Worm (Caenorhabditis elegans) whole organism, young adult: ENCODE data around the gene otub-4.

Experiments
- B0035.1 ChIP-seq: sonication (generic microtip); optimal IDR thresholded peaks from 2 replicates; lab custom pipeline; 2016; ENCODE audit warnings: missing genetic modification characterization, mild to moderate bottlenecking, missing compliant biosample characterization, missing genotype, missing genetic modification reagents
- D2030.7 ChIP-seq: fragments of 200-800 bp; sonication (Bioruptor generic); IDR thresholded peaks from 2 replicates; pipeline ENCODE4 v1.3.6; 2022; ENCODE audit warnings: missing genetic modification reagents, missing genetic modification characterization, missing compliant biosample characterization
- F33H1.4 ChIP-seq: fragments of 200-800 bp; sonication (Bioruptor generic); IDR thresholded peaks from 2 replicates; pipeline ENCODE4 v1.3.6; 2022; ENCODE audit warnings: missing genetic modification reagents, missing genetic modification characterization, missing compliant biosample characterization
- F39B2.1 ChIP-seq: fragments of 200-800 bp; sonication (Bioruptor generic); IDR thresholded peaks from 2 replicates; pipeline ENCODE4 v1.3.6; 2022; ENCODE audit warnings: missing genetic modification reagents, missing genetic modification characterization, missing compliant biosample characterization
- K11D2.4 ChIP-seq: fragments of 200-800 bp; sonication (Bioruptor generic); IDR thresholded peaks from 2 replicates; pipeline ENCODE4 v1.3.6; 2022; ENCODE audit warnings: missing genetic modification reagents, missing genetic modification characterization, missing compliant biosample characterization
- K12H6.12 ChIP-seq: fragments of 200-800 bp; sonication (Bioruptor generic); optimal IDR thresholded peaks from 2 replicates; lab custom pipeline; 2018; ENCODE audit warnings: mild to moderate bottlenecking, missing genetic modification characterization, missing compliant biosample characterization
- Y53G8AR.9 ChIP-seq: fragments of 200-800 bp; sonication (Bioruptor generic); conservative IDR thresholded peaks from 2 replicates; pipeline ENCODE4 v1.3.6; 2022; ENCODE audit warnings: missing genetic modification reagents, missing genetic modification characterization, missing compliant biosample characterization
- Y67H2A.10 ChIP-seq: fragments of 200-800 bp; sonication (Bioruptor generic); conservative IDR thresholded peaks from 2 replicates; pipeline ENCODE4 v1.3.6; 2022; ENCODE audit warnings: missing genetic modification reagents, missing genetic modification characterization, missing compliant biosample characterization
- Y95B8A.8 ChIP-seq: fragments of 200-800 bp; sonication (Bioruptor generic); IDR thresholded peaks from 2 replicates; pipeline ENCODE4 v1.3.6; 2022; ENCODE audit warnings: missing genetic modification reagents, missing genetic modification characterization, missing compliant biosample characterization
- ama-1 ChIP-seq, 3 experiments: fragments of 150-350 bp in 1 of 3; sonication (generic microtip) in 2 of 3; optimal IDR thresholded peaks; 2 replicates each; lab custom pipeline; 2014 to 2018; ENCODE audit warnings: missing biosample characterization in 2 of 3, missing genetic modification characterization in 2 of 3, missing genetic modification reagents in 2 of 3
- aptf-3 ChIP-seq: fragments of 200-800 bp; sonication (Bioruptor generic); IDR thresholded peaks from 2 replicates; pipeline ENCODE4 v1.3.6; 2022; ENCODE audit warnings: missing genetic modification characterization, missing compliant biosample characterization
- atf-7 ChIP-seq: sonication (generic microtip); optimal IDR thresholded peaks from 2 replicates; lab custom pipeline; 2017; ENCODE audit warnings: mild to moderate bottlenecking, missing genetic modification characterization, missing compliant biosample characterization
- attf-3 ChIP-seq: fragments of 200-800 bp; sonication (Bioruptor generic); conservative IDR thresholded peaks from 2 replicates; pipeline ENCODE4 v1.3.6; 2022; ENCODE audit warnings: missing genetic modification reagents, missing genetic modification characterization, missing compliant biosample characterization
- bed-1 ChIP-seq: fragments of 200-800 bp; sonication (Bioruptor generic); IDR thresholded peaks from 2 replicates; pipeline ENCODE4 v1.3.6; 2022; ENCODE audit warnings: missing genetic modification reagents, missing genetic modification characterization, missing compliant biosample characterization
- ccch-3 ChIP-seq: fragments of 200-800 bp; sonication (Bioruptor generic); optimal IDR thresholded peaks from 2 replicates; lab custom pipeline; 2018; ENCODE audit warnings: mild to moderate bottlenecking, missing genetic modification characterization, missing compliant biosample characterization
- ceh-58 ChIP-seq: fragments of 200-800 bp; sonication (Bioruptor generic); IDR thresholded peaks from 2 replicates; pipeline ENCODE4 v1.3.6; 2022; ENCODE audit warnings: missing genetic modification characterization, missing compliant biosample characterization
- ceh-79 ChIP-seq: sonication (generic microtip); optimal IDR thresholded peaks from 2 replicates; lab custom pipeline; 2017; ENCODE audit warnings: mild to moderate bottlenecking, missing genetic modification characterization, missing compliant biosample characterization
- chd-7 ChIP-seq: sonication (generic microtip); optimal IDR thresholded peaks from 2 replicates; lab custom pipeline; 2016; ENCODE audit warnings: mild to moderate bottlenecking, missing genetic modification characterization, moderate library complexity, missing compliant biosample characterization
- dpl-1 ChIP-seq: fragments of 150-350 bp; optimal IDR thresholded peaks from 2 replicates; lab custom pipeline; 2014; ENCODE audit warnings: missing biosample characterization, missing genetic modification reagents, missing genetic modification characterization
- egl-44 ChIP-seq: fragments of 200-800 bp; sonication (Bioruptor generic); IDR thresholded peaks from 2 replicates; pipeline ENCODE4 v1.3.6; 2022; ENCODE audit warnings: missing genetic modification reagents, missing genetic modification characterization, missing compliant biosample characterization
- ekl-4 ChIP-seq: fragments of 200-800 bp; sonication (Bioruptor generic); IDR thresholded peaks from 2 replicates; pipeline ENCODE4 v1.3.6; 2022; ENCODE audit warnings: missing genetic modification reagents, missing genetic modification characterization, missing compliant biosample characterization
- gei-17 ChIP-seq: fragments of 200-800 bp; sonication (Bioruptor generic); optimal IDR thresholded peaks from 2 replicates; lab custom pipeline; 2018; ENCODE audit warnings: mild to moderate bottlenecking, missing genetic modification characterization, missing compliant biosample characterization
- hmg-1.2 ChIP-seq: fragments of 200-800 bp; sonication (Bioruptor generic); IDR thresholded peaks from 2 replicates; pipeline ENCODE4 v1.3.6; 2022; ENCODE audit warnings: missing genetic modification reagents, missing genetic modification characterization, missing compliant biosample characterization
- lag-1 ChIP-seq: fragments of 200-800 bp; sonication (Bioruptor generic); IDR thresholded peaks from 2 replicates; pipeline ENCODE4 v1.3.6; 2022; ENCODE audit warnings: missing genetic modification reagents, missing genetic modification characterization, missing compliant biosample characterization
- lin-40 ChIP-seq: sonication (generic microtip); optimal IDR thresholded peaks from 2 replicates; lab custom pipeline; 2016; ENCODE audit warnings: missing genetic modification characterization, mild to moderate bottlenecking, missing compliant biosample characterization, missing genotype, missing genetic modification reagents
- lin-54 ChIP-seq: fragments of 200-800 bp; sonication (Bioruptor generic); optimal IDR thresholded peaks from 2 replicates; lab custom pipeline; 2018; ENCODE audit warnings: mild to moderate bottlenecking, missing genetic modification characterization, missing compliant biosample characterization
- madf-8 ChIP-seq: fragments of 200-800 bp; sonication (Bioruptor generic); conservative IDR thresholded peaks from 2 replicates; pipeline ENCODE4 v1.3.6; 2022; ENCODE audit warnings: missing genetic modification reagents, missing genetic modification characterization, missing compliant biosample characterization
- mcd-1 ChIP-seq: fragments of 200-800 bp; sonication (Bioruptor generic); IDR thresholded peaks from 2 replicates; pipeline ENCODE4 v1.3.6; 2022; ENCODE audit warnings: missing genetic modification reagents, missing genetic modification characterization, missing compliant biosample characterization
- mel-28 ChIP-seq: sonication (generic microtip); optimal IDR thresholded peaks from 2 replicates; lab custom pipeline; 2016; ENCODE audit warnings: borderline replicate concordance, mild to moderate bottlenecking, missing genetic modification characterization, missing compliant biosample characterization
- nfya-1 ChIP-seq: sonication (generic microtip); optimal IDR thresholded peaks from 2 replicates; lab custom pipeline; 2017; ENCODE audit warnings: antibody characterized with exemption, missing compliant biosample characterization, missing genetic modification characterization, borderline replicate concordance; ENCODE audit not compliant: insufficient read depth
- nfya-2 ChIP-seq: fragments of 200-800 bp; sonication (Bioruptor generic); IDR thresholded peaks from 2 replicates; pipeline ENCODE4 v1.3.6; 2022; ENCODE audit warnings: missing genetic modification reagents, missing genetic modification characterization, missing compliant biosample characterization
- nhr-80 ChIP-seq: sonication (generic microtip); optimal IDR thresholded peaks from 2 replicates; lab custom pipeline; 2016; ENCODE audit warnings: missing genetic modification characterization, missing compliant biosample characterization
- pha-4 ChIP-seq: fragments of 150-350 bp; sonication (generic microtip); optimal IDR thresholded peaks from 2 replicates; lab custom pipeline; 2014; ENCODE audit warnings: missing biosample characterization, missing genetic modification reagents, missing genetic modification characterization
- rcor-1 ChIP-seq: fragments of 200-800 bp; sonication (Bioruptor generic); IDR thresholded peaks from 2 replicates; pipeline ENCODE4 v1.3.6; 2022; ENCODE audit warnings: missing genetic modification reagents, missing genetic modification characterization, missing compliant biosample characterization
- repo-1 ChIP-seq: sonication (generic microtip); optimal IDR thresholded peaks from 2 replicates; lab custom pipeline; 2017; ENCODE audit warnings: mild to moderate bottlenecking, missing genetic modification characterization, missing compliant biosample characterization
- sea-2 ChIP-seq: fragments of 200-800 bp; sonication (Bioruptor generic); IDR thresholded peaks from 2 replicates; pipeline ENCODE4 v1.3.6; 2022; ENCODE audit warnings: missing genetic modification characterization, missing compliant biosample characterization
- snpc-1.1 ChIP-seq: sonication (generic microtip); optimal IDR thresholded peaks from 2 replicates; lab custom pipeline; 2017; ENCODE audit warnings: missing genetic modification characterization, mild to moderate bottlenecking, missing compliant biosample characterization, antibody characterized with exemption, moderate library complexity, missing genotype, missing genetic modification reagents; ENCODE audit not compliant: insufficient read depth
- snpc-1.3 ChIP-seq: sonication (generic microtip); optimal IDR thresholded peaks from 2 replicates; lab custom pipeline; 2017; ENCODE audit warnings: missing genetic modification characterization, mild to moderate bottlenecking, missing compliant biosample characterization, antibody characterized with exemption, moderate library complexity, missing genotype, missing genetic modification reagents; ENCODE audit not compliant: insufficient read depth
- snpc-3.4 ChIP-seq: sonication (generic microtip); optimal IDR thresholded peaks from 2 replicates; lab custom pipeline; 2017; ENCODE audit warnings: missing genetic modification characterization, mild to moderate bottlenecking, missing compliant biosample characterization, antibody characterized with exemption, moderate library complexity, missing genotype, missing genetic modification reagents
- snpc-4 ChIP-seq, 5 experiments: fragments of 150-350 bp in 1 of 5; sonication (generic microtip) in 4 of 5; optimal IDR thresholded peaks; 2 replicates each; lab custom pipeline; 2014 to 2018; ENCODE audit warnings: missing genetic modification characterization in 5 of 5, missing biosample characterization in 3 of 5, antibody characterized with exemption in 2 of 5, mild to moderate bottlenecking in 2 of 5, missing compliant biosample characterization in 2 of 5, missing genotype in 2 of 5, moderate library complexity in 2 of 5, missing genetic modification reagents in 1 of 5
- somi-1 ChIP-seq: fragments of 200-800 bp; sonication (Bioruptor generic); optimal IDR thresholded peaks from 2 replicates; lab custom pipeline; 2018; ENCODE audit warnings: mild to moderate bottlenecking, missing genetic modification characterization, missing compliant biosample characterization
- unc-130 ChIP-seq: sonication (generic microtip); optimal IDR thresholded peaks from 2 replicates; lab custom pipeline; 2016; ENCODE audit warnings: missing genetic modification reagents, missing genetic modification characterization, missing compliant biosample characterization
- xnd-1 ChIP-seq: sonication (generic microtip); optimal IDR thresholded peaks from 2 replicates; lab custom pipeline; 2016; ENCODE audit warnings: missing genotype, missing genetic modification reagents, missing genetic modification characterization, missing compliant biosample characterization
- ztf-18 ChIP-seq: sonication (generic microtip); optimal IDR thresholded peaks from 2 replicates; lab custom pipeline; 2016; ENCODE audit warnings: missing genotype, mild to moderate bottlenecking, missing genetic modification characterization, missing compliant biosample characterization
- ztf-22 ChIP-seq: fragments of 200-800 bp; sonication (Bioruptor generic); optimal IDR thresholded peaks from 2 replicates; lab custom pipeline; 2018; ENCODE audit warnings: mild to moderate bottlenecking, missing genetic modification characterization, moderate library complexity, missing compliant biosample characterization
- ztf-3 ChIP-seq: fragments of 200-800 bp; sonication (Bioruptor generic); optimal IDR thresholded peaks from 2 replicates; lab custom pipeline; 2018; ENCODE audit warnings: mild to moderate bottlenecking, missing genetic modification characterization, missing compliant biosample characterization
- ztf-6 ChIP-seq: fragments of 200-800 bp; sonication (Bioruptor generic); IDR thresholded peaks from 2 replicates; pipeline ENCODE4 v1.3.6; 2022; ENCODE audit warnings: missing genetic modification reagents, missing genetic modification characterization, missing compliant biosample characterization

Gene otub-4

ce11 chrIV:3338176-3338575 is 39.8 kb downstream of the otub-4 start (continued):
- TF ChIP-seq nfya-2 (GFP tag; lab: Robert Waterston, UW), result no peak
- TF ChIP-seq nfya-1 (tag; lab: Kevin White, UChicago), result no peak
- TF ChIP-seq somi-1 (GFP tag; lab: Kevin White, UChicago), result no peak
- no peak for TF ChIP-seq lag-1
- 0 out of 2 replicates have a peak, but pooled peaks have one; percentile 65 for TF ChIP-seq bed-1 (GFP tag; lab: Robert Waterston, UW)
- no peak for TF ChIP-seq ccch-3 (GFP tag; lab: Kevin White, UChicago)
- TF ChIP-seq ama-1 (optimal IDR thresholded peaks at IDR 0.05; lab: Kevin White, UChicago), result peak; percentile 47
- TF ChIP-seq ama-1 (GFP tag; optimal IDR thresholded peaks at IDR 0.05; lab: Kevin White, UChicago), result no peak
- no peak for TF ChIP-seq lin-40
- TF ChIP-seq Y95B8A.8 (GFP tag; lab: Robert Waterston, UW), result 0 out of 2 replicates have a peak, but pooled peaks have one; percentile 29
- no peak for TF ChIP-seq snpc-1.3
- no peak for TF ChIP-seq atf-7 (tag; lab: Kevin White, UChicago)
- no peak for TF ChIP-seq snpc-1.1 (tag; lab: Kevin White, UChicago)
- 0 out of 2 replicates have a peak, but pooled peaks have one; percentile 48 for TF ChIP-seq Y53G8AR.9 (GFP tag; lab: Robert Waterston, UW)
- no peak for TF ChIP-seq ceh-79 (tag; lab: Kevin White, UChicago)
- no peak for TF ChIP-seq K12H6.12 (tag; lab: Kevin White, UChicago)
- TF ChIP-seq pha-4 (tag; lab: Kevin White, UChicago), result no peak
- TF ChIP-seq repo-1 (tag; lab: Kevin White, UChicago), result no peak
- TF ChIP-seq hmg-1.2 (GFP tag; lab: Robert Waterston, UW), result peak; percentile 27; the same call in 1 of the 2 replicates
- TF ChIP-seq unc-130, result no peak
- 0 out of 2 replicates have a peak, but pooled peaks have one; percentile 69 for TF ChIP-seq ceh-58 (GFP tag; lab: Robert Waterston, UW)
- peak; percentile 34; the same call in 1 of the 2 replicates for TF ChIP-seq D2030.7 (GFP tag; lab: Robert Waterston, UW)
- no peak for TF ChIP-seq xnd-1 (tag; lab: Kevin White, UChicago)
- no peak for TF ChIP-seq dpl-1 (GFP tag; lab: Kevin White, UChicago)
- TF ChIP-seq aptf-3 (GFP tag; lab: Robert Waterston, UW), result 0 out of 2 replicates have a peak, but pooled peaks have one; percentile 67
- no peak for TF ChIP-seq ztf-6 (GFP tag; lab: Robert Waterston, UW)
- no peak for TF ChIP-seq ztf-3 (GFP tag; lab: Kevin White, UChicago)
- TF ChIP-seq F33H1.4 (GFP tag; lab: Robert Waterston, UW), result peak; percentile 41; the same call in 1 of the 2 replicates
- no peak for TF ChIP-seq snpc-3.4 (tag; lab: Kevin White, UChicago)
- TF ChIP-seq egl-44 (GFP tag; lab: Robert Waterston, UW), result peak; percentile 69; the same call in 1 of the 2 replicates
- no peak for TF ChIP-seq Y67H2A.10 (GFP tag; lab: Robert Waterston, UW)
- no peak for TF ChIP-seq K11D2.4 (GFP tag; lab: Robert Waterston, UW)
- TF ChIP-seq ekl-4 (GFP tag; lab: Robert Waterston, UW), result peak; percentile 72
- TF ChIP-seq gei-17, result no peak
- no peak for TF ChIP-seq snpc-4 (GFP tag; optimal IDR thresholded peaks at IDR 0.05; lab: Kevin White, UChicago)
- no peak for TF ChIP-seq snpc-4 (tag; optimal IDR thresholded peaks at IDR 0.05; lab: Kevin White, UChicago)
- no peak for TF ChIP-seq ztf-22
- TF ChIP-seq chd-7 (tag; lab: Kevin White, UChicago), result no peak
- TF ChIP-seq mcd-1 (GFP tag; lab: Robert Waterston, UW), result no peak; the same call in 1 of the 2 replicates
- TF ChIP-seq B0035.1 (tag; lab: Kevin White, UChicago), result no peak
- peak; percentile 65; the same call in 1 of the 2 replicates for TF ChIP-seq rcor-1 (GFP tag; lab: Robert Waterston, UW)
- TF ChIP-seq lin-54 (GFP tag; lab: Kevin White, UChicago), result peak; percentile 25
- TF ChIP-seq sea-2 (GFP tag; lab: Robert Waterston, UW), result no peak
- no peak for TF ChIP-seq madf-8 (GFP tag; lab: Robert Waterston, UW)
- no peak for TF ChIP-seq attf-3
- no peak for TF ChIP-seq mel-28 (tag; lab: Kevin White, UChicago)
- peak; percentile 35 for TF ChIP-seq ztf-18 (tag; lab: Kevin White, UChicago)
- TF ChIP-seq nhr-80 (tag; lab: Kevin White, UChicago), result no peak
- peak; percentile 68; the same call in 1 of the 2 replicates for TF ChIP-seq F39B2.1 (GFP tag; lab: Robert Waterston, UW)
